Fruit fly (Drosophila melanogaster) whole organism, pupa: ENCODE measurements around the gene Dic61B.
A peak's percentile ranks its signal among the peaks of the same experiment; 100 is the strongest.

Experiments
- CG10348 ChIP-seq: fragments of 200-800 bp; sonication (Bioruptor generic); IDR thresholded peaks from 2 replicates; pipeline ENCODE4 v1.3.6; 2022; ENCODE audit warnings: missing biosample characterization, missing genetic modification characterization
- CG12605 ChIP-seq: fragments of 200-800 bp; sonication (Bioruptor generic); IDR thresholded peaks from 2 replicates; pipeline ENCODE4 v1.3.6; 2022; ENCODE audit warnings: missing biosample characterization, missing genetic modification characterization
- CG13204 ChIP-seq: fragments of 200-800 bp; sonication (Bioruptor generic); optimal IDR thresholded peaks from 2 replicates; lab custom pipeline; 2018; ENCODE audit warnings: missing biosample characterization, mild to moderate bottlenecking, missing genetic modification characterization, moderate library complexity
- CG14655 ChIP-seq: fragments of 200-800 bp; sonication (Bioruptor generic); optimal IDR thresholded peaks from 3 replicates; lab custom pipeline; 2017; ENCODE audit warnings: mild to moderate bottlenecking, missing biosample characterization, missing genetic modification reagents, missing genetic modification characterization
- CG15710 ChIP-seq: fragments of 200-800 bp; sonication (Bioruptor generic); optimal IDR thresholded peaks from 2 replicates; lab custom pipeline; 2018; ENCODE audit warnings: missing biosample characterization, mild to moderate bottlenecking, missing genetic modification characterization, moderate library complexity
- CG17806 ChIP-seq: fragments of 200-800 bp; sonication (Bioruptor generic); optimal IDR thresholded peaks from 2 replicates; lab custom pipeline; 2018; ENCODE audit warnings: missing biosample characterization, mild to moderate bottlenecking, missing genetic modification characterization, moderate library complexity
- CG32121 ChIP-seq: fragments of 200-800 bp; sonication (Bioruptor generic); IDR thresholded peaks from 2 replicates; pipeline ENCODE4 v1.3.6; 2022; ENCODE audit warnings: missing biosample characterization, missing genetic modification characterization
- CG34367 ChIP-seq: fragments of 200-800 bp; sonication (Bioruptor generic); optimal IDR thresholded peaks from 2 replicates; lab custom pipeline; 2018; ENCODE audit warnings: missing biosample characterization, mild to moderate bottlenecking, missing genetic modification characterization
- CG4496 ChIP-seq: fragments of 200-800 bp; sonication (Bioruptor generic); IDR thresholded peaks from 3 replicates; pipeline ENCODE4 v1.3.6; 2022; ENCODE audit warnings: missing biosample characterization, missing genetic modification characterization
- CG8159 ChIP-seq: fragments of 200-800 bp; sonication (Bioruptor generic); optimal IDR thresholded peaks from 3 replicates; lab custom pipeline; 2018; ENCODE audit warnings: missing biosample characterization, mild to moderate bottlenecking, missing genetic modification characterization, moderate library complexity
- CG8301 ChIP-seq: fragments of 200-800 bp; sonication (Bioruptor generic); optimal IDR thresholded peaks from 2 replicates; lab custom pipeline; 2018; ENCODE audit warnings: missing biosample characterization, mild to moderate bottlenecking, missing genetic modification characterization
- CG9948 ChIP-seq: fragments of 200-800 bp; sonication (Bioruptor generic); optimal IDR thresholded peaks from 2 replicates; lab custom pipeline; 2018; ENCODE audit warnings: missing biosample characterization, mild to moderate bottlenecking, missing genetic modification characterization, moderate library complexity
- D1 ChIP-seq: fragments of 200-800 bp; sonication (Bioruptor generic); optimal IDR thresholded peaks from 2 replicates; lab custom pipeline; 2018; ENCODE audit warnings: missing biosample characterization, mild to moderate bottlenecking, missing genetic modification characterization, moderate library complexity
- EcR ChIP-seq: fragments of 200-800 bp; sonication (Bioruptor generic); optimal IDR thresholded peaks from 3 replicates; lab custom pipeline; 2019; ENCODE audit warnings: missing biosample characterization, missing genetic modification characterization, mild to moderate bottlenecking, moderate library complexity, missing genetic modification reagents
- Ets98B ChIP-seq: fragments of 200-800 bp; sonication (Bioruptor generic); IDR thresholded peaks from 2 replicates; pipeline ENCODE4 v1.3.6; 2022; ENCODE audit warnings: missing biosample characterization, missing genetic modification characterization
- Pif1A ChIP-seq: fragments of 200-800 bp; sonication (Bioruptor generic); optimal IDR thresholded peaks from 3 replicates; lab custom pipeline; 2016; ENCODE audit warnings: missing biosample characterization, missing genetic modification characterization
- Pif1B ChIP-seq: fragments of 200-800 bp; sonication (Bioruptor generic); optimal IDR thresholded peaks from 3 replicates; lab custom pipeline; 2016; ENCODE audit warnings: missing biosample characterization, missing genetic modification characterization
- Snoo ChIP-seq: fragments of 200-800 bp; sonication (Bioruptor generic); optimal IDR thresholded peaks from 3 replicates; lab custom pipeline; 2017; ENCODE audit warnings: missing biosample characterization, mild to moderate bottlenecking, missing genetic modification characterization, inconsistent platforms
- fd96Ca ChIP-seq: fragments of 200-800 bp; sonication (Bioruptor generic); IDR thresholded peaks from 3 replicates; pipeline ENCODE4 v1.3.6; 2022; ENCODE audit warnings: missing biosample characterization, missing genetic modification characterization
- gl ChIP-seq: fragments of 200-800 bp; sonication (Bioruptor generic); optimal IDR thresholded peaks from 2 replicates; lab custom pipeline; 2018; ENCODE audit warnings: missing biosample characterization, mild to moderate bottlenecking, missing genetic modification characterization
- rn ChIP-seq: fragments of 200-800 bp; sonication (Bioruptor generic); IDR thresholded peaks from 2 replicates; pipeline ENCODE4 v1.3.6; 2022; ENCODE audit warnings: missing biosample characterization, missing genetic modification characterization

The Dic61B gene

DNA sequence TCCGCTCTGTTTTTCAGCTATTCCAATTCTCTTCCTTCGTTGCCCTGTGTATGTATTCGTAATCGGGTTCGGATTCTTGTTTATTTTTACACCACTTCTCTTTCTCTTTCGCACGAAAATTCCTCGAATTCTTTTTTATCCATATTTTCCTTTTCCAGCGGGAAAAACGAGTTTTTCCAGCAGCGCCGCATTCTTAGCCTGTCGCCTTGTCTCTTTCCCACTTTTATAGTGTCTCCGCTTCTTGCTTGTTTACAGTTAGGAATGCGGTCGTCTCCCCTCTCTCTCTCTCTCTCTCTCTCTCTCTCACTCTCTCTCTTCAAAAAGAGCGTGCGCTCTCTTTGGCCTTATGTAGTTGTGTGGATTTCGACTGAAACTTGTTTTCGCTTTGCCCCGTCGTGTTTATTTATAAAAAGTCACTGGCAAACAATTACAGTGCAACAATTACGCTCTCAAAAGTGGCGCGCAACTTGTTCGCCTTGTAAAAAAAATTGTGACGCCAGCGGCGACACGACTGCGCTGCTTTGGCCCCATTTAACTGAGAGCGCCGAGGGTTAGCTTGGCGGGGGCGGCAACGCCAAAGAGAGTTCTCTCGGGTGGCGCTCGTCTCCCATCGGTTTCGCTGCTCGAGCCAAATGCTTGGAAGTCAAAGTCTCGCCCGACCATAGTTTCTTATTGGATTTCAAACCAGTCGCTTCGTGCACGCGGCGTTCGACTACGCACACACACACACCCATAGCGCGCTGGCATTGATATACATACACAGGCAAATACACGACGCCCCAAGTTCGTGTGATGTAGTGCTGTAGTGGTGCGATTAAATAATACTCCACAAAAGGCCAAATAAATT, 21.0 kb downstream of the Dic61B start:
- TF ChIP-seq CG4496 (GFP tag; lab: Robert Waterston, UW) (peak; percentile 77; the same call in 2 of the 3 replicates), Pif1A (peak; percentile 13), fd96Ca (GFP tag; lab: Robert Waterston, UW) (peak; percentile 73), D1 (tag; lab: Kevin White, UChicago) (no peak), CG13204 (peak; percentile 49), Pif1B (GFP tag; lab: Kevin White, UChicago) (no peak), CG14655 (GFP tag; lab: Kevin White, UChicago) (peak; percentile 57), CG10348 (GFP tag; lab: Robert Waterston, UW) (no peak), CG8159 (no peak), EcR (GFP tag; lab: Kevin White, UChicago) (peak; percentile 96), Ets98B (GFP tag; lab: Robert Waterston, UW) (peak; percentile 83), CG12605 (GFP tag; lab: Robert Waterston, UW) (peak; percentile 64), CG34367 (tag; lab: Kevin White, UChicago) (peak; percentile 13), gl (tag; lab: Kevin White, UChicago) (peak; percentile 70), CG17806 (no peak), CG9948 (tag; lab: Kevin White, UChicago) (no peak), rn (GFP tag; lab: Robert Waterston, UW) (no peak), CG8301 (no peak), CG15710 (tag; lab: Kevin White, UChicago) (no peak), Snoo (tag; lab: Kevin White, UChicago) (no peak), CG32121 (GFP tag; lab: Robert Waterston, UW) (peak; percentile 78)
- TF ChIP-seq, all 21 proteins: peak for 11

- TF ChIP-seq rn (GFP tag; lab: Robert Waterston, UW) (no peak), fd96Ca (GFP tag; lab: Robert Waterston, UW) (no peak), CG14655 (GFP tag; lab: Kevin White, UChicago) (no peak), Pif1A (no peak), CG12605 (GFP tag; lab: Robert Waterston, UW) (no peak), CG32121 (GFP tag; lab: Robert Waterston, UW) (no peak), CG17806 (no peak), Pif1B (GFP tag; lab: Kevin White, UChicago) (no peak), CG34367 (tag; lab: Kevin White, UChicago) (no peak)
- TF ChIP-seq, all 21 proteins: peak for 0
These were observed 21.6 kb downstream of the Dic61B start for dm6 chr3L:130798-131150.

- TF ChIP-seq Snoo (tag; lab: Kevin White, UChicago) (peak; percentile 10), CG15710 (tag; lab: Kevin White, UChicago) (no peak), CG32121 (GFP tag; lab: Robert Waterston, UW) (peak; percentile 32; the same call in 1 of the 2 replicates), CG13204 (peak; percentile 22), fd96Ca (GFP tag; lab: Robert Waterston, UW) (peak; percentile 59), Pif1B (GFP tag; lab: Kevin White, UChicago) (peak; percentile 25), EcR (GFP tag; lab: Kevin White, UChicago) (peak; percentile 81), CG4496 (GFP tag; lab: Robert Waterston, UW) (peak; percentile 52; the same call in 2 of the 3 replicates), CG9948 (tag; lab: Kevin White, UChicago) (no peak), Ets98B (GFP tag; lab: Robert Waterston, UW) (peak; percentile 20; the same call in 1 of the 2 replicates), CG12605 (GFP tag; lab: Robert Waterston, UW) (peak; percentile 55; the same call in 1 of the 2 replicates), gl (tag; lab: Kevin White, UChicago) (peak; percentile 34), D1 (tag; lab: Kevin White, UChicago) (no peak)
These were observed 23.0 kb downstream of the Dic61B start, which contains the start of gene Pdk1 for dm6 chr3L:129311-129816. Gene Pdk1 (plus strand): TSS chr3L:129450.

DNA sequence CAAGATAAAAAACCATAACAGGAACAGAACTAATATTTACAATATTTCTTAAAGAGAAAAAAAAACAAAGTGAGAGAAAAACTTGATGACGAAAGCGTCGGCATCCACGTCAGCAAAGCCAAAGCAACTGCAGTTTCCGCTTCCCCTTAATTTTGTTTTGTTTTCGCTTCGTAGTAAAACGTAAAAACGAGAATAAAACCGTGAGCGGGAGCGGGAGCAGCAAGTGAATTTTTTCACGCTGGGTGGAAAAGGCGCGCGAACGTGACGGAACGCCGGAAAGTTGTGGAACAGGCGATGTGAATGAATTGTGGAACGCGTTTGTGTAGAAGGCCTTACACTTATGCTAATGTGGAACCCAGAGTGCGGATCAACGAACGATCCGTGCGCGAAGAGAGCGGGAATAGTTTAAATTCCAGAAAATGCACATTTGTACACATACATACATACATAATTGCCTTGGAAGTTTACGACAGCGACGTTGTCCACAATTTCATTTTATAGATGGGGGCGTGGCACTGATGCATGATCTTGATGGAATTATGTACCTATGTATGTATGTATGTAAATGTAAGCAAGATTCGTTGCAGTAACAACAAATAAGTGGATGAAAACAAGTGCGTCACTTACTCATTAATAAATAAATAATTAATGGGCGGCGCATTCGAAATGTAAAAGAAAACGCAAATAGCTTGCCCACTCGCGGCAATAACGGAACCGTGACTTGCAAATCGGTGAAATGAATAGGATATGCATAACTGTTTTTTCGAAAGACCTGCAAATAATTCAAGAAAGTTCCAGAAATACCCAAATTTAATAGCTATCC, 23.9 kb downstream of the Dic61B start:
- no peak for TF ChIP-seq rn (GFP tag; lab: Robert Waterston, UW)
- TF ChIP-seq CG34367 (tag; lab: Kevin White, UChicago) = no peak
- peak; percentile 74 for TF ChIP-seq CG13204
- no peak; the same call in 2 of the 3 replicates for TF ChIP-seq fd96Ca (GFP tag; lab: Robert Waterston, UW)
- TF ChIP-seq EcR (GFP tag; lab: Kevin White, UChicago) = peak; percentile 96
- TF ChIP-seq CG12605 (GFP tag; lab: Robert Waterston, UW) = peak; percentile 41; the same call in 1 of the 2 replicates
- no peak for TF ChIP-seq CG15710 (tag; lab: Kevin White, UChicago)
- no peak for TF ChIP-seq CG8159
- no peak for TF ChIP-seq CG17806
- peak; percentile 75 for TF ChIP-seq CG4496 (GFP tag; lab: Robert Waterston, UW)
- no peak for TF ChIP-seq gl (tag; lab: Kevin White, UChicago)
- TF ChIP-seq CG9948 (tag; lab: Kevin White, UChicago) = no peak
- peak; percentile 29; the same call in 1 of the 2 replicates for TF ChIP-seq Ets98B (GFP tag; lab: Robert Waterston, UW)
- no peak for TF ChIP-seq CG8301
- TF ChIP-seq CG10348 (GFP tag; lab: Robert Waterston, UW) = no peak
- TF ChIP-seq Snoo (tag; lab: Kevin White, UChicago) = no peak
- TF ChIP-seq CG32121 (GFP tag; lab: Robert Waterston, UW) = 0 out of 2 replicates have a peak, but pooled peaks have one; percentile 32
- TF ChIP-seq CG14655 (GFP tag; lab: Kevin White, UChicago) = no peak
- peak; percentile 33 for TF ChIP-seq D1 (tag; lab: Kevin White, UChicago)
- TF ChIP-seq Pif1B (GFP tag; lab: Kevin White, UChicago) = peak; percentile 29
- TF ChIP-seq Pif1A = no peak
